Fruit fly (Drosophila melanogaster): Measurements from ENCODE around the gene Hipk.
A peak's percentile ranks its signal among the peaks of the same experiment; 100 is the strongest.

The Hipk gene

DNA sequence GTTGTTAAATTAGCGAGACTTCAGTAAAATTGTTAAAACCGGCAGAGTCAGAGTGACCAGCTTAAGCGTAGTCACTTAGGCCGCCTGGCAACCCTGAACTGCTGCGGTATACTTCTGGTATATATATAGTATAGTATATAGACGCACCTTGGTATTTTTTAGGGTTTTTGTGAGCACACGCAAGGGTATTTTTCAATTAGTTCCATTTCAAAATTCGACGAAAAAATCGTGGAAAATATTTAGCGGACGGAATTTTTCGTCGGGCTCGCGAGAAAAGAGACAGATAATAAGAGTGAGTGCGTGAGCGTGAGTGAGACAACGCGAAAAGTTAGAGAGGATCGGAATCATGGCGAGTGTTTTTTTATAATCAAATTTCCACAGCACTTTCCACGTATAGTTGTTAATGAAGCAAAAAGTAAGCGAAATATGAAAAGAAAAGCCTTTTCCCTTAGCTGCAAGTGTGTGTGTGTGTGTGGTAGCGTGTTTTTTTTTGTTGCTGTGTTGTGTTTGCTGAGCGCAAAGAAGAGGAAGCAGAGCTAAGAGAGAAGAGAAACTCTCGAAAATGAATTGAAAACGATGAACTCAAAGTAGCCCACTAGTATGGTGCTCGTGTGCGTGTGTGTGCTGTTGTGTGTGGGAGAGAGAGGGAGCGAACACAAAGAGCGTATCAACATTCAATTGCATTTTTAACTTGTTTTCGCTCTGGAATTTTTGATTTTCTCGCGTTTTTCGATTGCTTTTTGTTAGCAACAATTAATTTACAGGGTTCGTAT lies at the start of gene Hipk, which contains the start of gene Cypl (continued):
- TF ChIP-seq CG6272 (GFP tag; IDR thresholded peaks at IDR 0.05) (no peak), CG9932 (GFP tag; IDR thresholded peaks at IDR 0.05) (peak; percentile 28; the same call in 1 of the 2 replicates), pnt (GFP tag; optimal IDR thresholded peaks at IDR 0.05) (no peak), twi (tag; optimal IDR thresholded peaks at IDR 0.05) (no peak), Pdp1 (GFP tag; optimal IDR thresholded peaks at IDR 0.05) (peak in 1 of 2 experiments; percentile 63), CG17568 (GFP tag; optimal IDR thresholded peaks at IDR 0.05) (peak; percentile 17), CG34224 (GFP tag; IDR thresholded peaks at IDR 0.05; ENCODE audit: partially characterized antibody) (peak; percentile 56; the same call in 1 of the 3 replicates), row (GFP tag; IDR thresholded peaks at IDR 0.05) (peak; percentile 52), CG1602 (GFP tag; optimal IDR thresholded peaks at IDR 0.05) (no peak), Taf1 (GFP tag; IDR thresholded peaks at IDR 0.05) (no peak), Adf1 (GFP tag; IDR thresholded peaks at IDR 0.05) (peak; percentile 21; the same call in 1 of the 2 replicates), CG10366 (GFP tag; IDR thresholded peaks at IDR 0.05) (no peak), CG6854 (GFP tag; optimal IDR thresholded peaks at IDR 0.05) (peak; percentile 66), CG16863 (GFP tag; optimal IDR thresholded peaks at IDR 0.05) (peak; percentile 18), eve (GFP tag; optimal IDR thresholded peaks at IDR 0.05) (peak in 1 of 2 experiments; percentile 89), Hr3 (GFP tag; optimal IDR thresholded peaks at IDR 0.05) (no peak), CG31224 (GFP tag; IDR thresholded peaks at IDR 0.05) (no peak), CG7556 (GFP tag; optimal IDR thresholded peaks at IDR 0.05) (no peak), CG14014 (GFP tag; IDR thresholded peaks at IDR 0.05) (no peak), sr (GFP tag; IDR thresholded peaks at IDR 0.05) (peak; percentile 28; the same call in 1 of the 3 replicates), MTF-1 (GFP tag; optimal IDR thresholded peaks at IDR 0.05; ENCODE audit: borderline replicate concordance) (no peak), fd102C (GFP tag; optimal IDR thresholded peaks at IDR 0.05) (no peak), jigr1 (GFP tag; IDR thresholded peaks at IDR 0.05) (no peak), CG10431 (GFP tag; optimal IDR thresholded peaks at IDR 0.05) (peak; percentile 40), crol (GFP tag; IDR thresholded peaks at IDR 0.05) (no peak), CG13424 (tag; optimal IDR thresholded peaks at IDR 0.05) (no peak), H2.0 (GFP tag; IDR thresholded peaks at IDR 0.05) (no peak), sd (tag; optimal IDR thresholded peaks at IDR 0.05) (peak; percentile 75), Lhr (GFP tag; optimal IDR thresholded peaks at IDR 0.05) (peak; percentile 92), gem (tag; optimal IDR thresholded peaks at IDR 0.05) (peak; percentile 2), ap (GFP tag; IDR thresholded peaks at IDR 0.05) (no peak), pho (GFP tag; optimal IDR thresholded peaks at IDR 0.05) (peak; percentile 15), sim (GFP tag; IDR thresholded peaks at IDR 0.05) (0 out of 2 replicates have a peak, but pooled peaks have one; percentile 12), CG7963 (GFP tag; IDR thresholded peaks at IDR 0.05; ENCODE audit: partially characterized antibody) (no peak), en (GFP tag; optimal IDR thresholded peaks at IDR 0.05) (no peak), pan (optimal IDR thresholded peaks at IDR 0.05) (no peak), pan (GFP tag; optimal IDR thresholded peaks at IDR 0.05 in 1 of 2, IDR thresholded peaks at IDR 0.05 in 1 of 2) (no peak), Mrtf (GFP tag; IDR thresholded peaks at IDR 0.05) (no peak), BEAF-32 (GFP tag; optimal IDR thresholded peaks at IDR 0.05) (peak; percentile 55), HmgD (GFP tag; optimal IDR thresholded peaks at IDR 0.05) (peak; percentile 31), CG2129 (GFP tag; IDR thresholded peaks at IDR 0.05; ENCODE audit: partially characterized antibody) (no peak), CG30403 (GFP tag; optimal IDR thresholded peaks at IDR 0.05) (peak; percentile 19), Camta (GFP tag; optimal IDR thresholded peaks at IDR 0.05) (no peak), Kr (GFP tag; optimal IDR thresholded peaks at IDR 0.05) (no peak), CG15601 (tag; optimal IDR thresholded peaks at IDR 0.05) (peak; percentile 54), emc (GFP tag; optimal IDR thresholded peaks at IDR 0.05) (no peak), HLH4C (GFP tag; IDR thresholded peaks at IDR 0.05; ENCODE audit: partially characterized antibody) (peak; percentile 45; the same call in 1 of the 3 replicates), CG3407 (GFP tag; optimal IDR thresholded peaks at IDR 0.05) (peak; percentile 14), CG8944 (GFP tag; optimal IDR thresholded peaks at IDR 0.05) (no peak)

All from whole organism, embryonic.